Fruit fly (Drosophila melanogaster): ENCODE data around the gene daed.

Gene daed

DNA sequence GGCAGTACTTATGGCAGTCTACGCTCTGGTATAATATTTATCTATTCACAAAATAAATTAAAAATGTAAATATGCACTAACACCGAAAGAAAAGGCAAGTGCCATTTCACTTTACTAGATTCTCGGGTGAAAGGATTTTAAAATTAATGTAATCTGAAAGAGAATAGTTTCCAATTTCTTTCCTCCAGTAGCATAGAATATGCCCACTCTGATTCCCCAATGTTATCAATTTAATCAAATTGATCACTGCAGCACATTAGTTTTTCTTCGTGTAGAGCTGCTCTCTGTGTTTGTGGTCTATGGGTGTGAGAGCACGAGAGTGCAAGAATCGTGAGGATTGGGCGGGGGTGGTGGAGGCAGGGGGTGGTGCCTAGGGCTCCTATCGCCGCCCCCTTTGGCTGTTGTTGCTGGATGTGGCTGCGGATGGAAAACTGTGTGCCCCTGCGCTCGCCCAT lies 15.0 kb downstream of the daed start (continued):
- TF ChIP-seq her (GFP tag; optimal IDR thresholded peaks at IDR 0.05) (no peak), sug (tag; optimal IDR thresholded peaks at IDR 0.05) (peak; percentile 32), CG8924 (tag; optimal IDR thresholded peaks at IDR 0.05) (peak; percentile 87), repo (GFP tag; optimal IDR thresholded peaks at IDR 0.05) (peak; percentile 50), CG2678 (tag; optimal IDR thresholded peaks at IDR 0.05) (peak; percentile 88), HLH3B (GFP tag; IDR thresholded peaks at IDR 0.05) (peak; percentile 71), NK7.1 (GFP tag; optimal IDR thresholded peaks at IDR 0.05) (peak; percentile 28), BEAF-32 (GFP tag; optimal IDR thresholded peaks at IDR 0.05) (no peak), B-H1 (GFP tag; IDR thresholded peaks at IDR 0.05) (no peak), NC2α (GFP tag; optimal IDR thresholded peaks at IDR 0.05) (peak; percentile 30), sd (tag; optimal IDR thresholded peaks at IDR 0.05) (no peak), scrt (GFP tag; optimal IDR thresholded peaks at IDR 0.05) (peak; percentile 62), ranshi (GFP tag; IDR thresholded peaks at IDR 0.05) (peak; percentile 63; the same call in 1 of the 2 replicates), CG5245 (GFP tag; optimal IDR thresholded peaks at IDR 0.05) (peak; percentile 77), Rfx (GFP tag; IDR thresholded peaks at IDR 0.05) (0 out of 2 replicates have a peak, but pooled peaks have one; percentile 24), CG10267 (tag; optimal IDR thresholded peaks at IDR 0.05) (peak; percentile 81), gcm (GFP tag; optimal IDR thresholded peaks at IDR 0.05) (peak; percentile 86), CG13287 (GFP tag; IDR thresholded peaks at IDR 0.05; ENCODE audit: partially characterized antibody) (no peak), cato (GFP tag; optimal IDR thresholded peaks at IDR 0.05; ENCODE audit: borderline replicate concordance) (peak; percentile 88), trh (GFP tag; optimal IDR thresholded peaks at IDR 0.05) (peak; percentile 69), GATAe (GFP tag; conservative IDR thresholded peaks at IDR 0.05) (no peak), Scr (GFP tag; IDR thresholded peaks at IDR 0.05; ENCODE audit: partially characterized antibody) (no peak), CG30020 (tag; optimal IDR thresholded peaks at IDR 0.05) (peak; percentile 61), Med (GFP tag) (peak; percentile 91), Hsf (GFP tag; optimal IDR thresholded peaks at IDR 0.05) (peak; percentile 85), CG6791 (GFP tag; IDR thresholded peaks at IDR 0.05; ENCODE audit: partially characterized antibody) (no peak), CG4282 (GFP tag; optimal IDR thresholded peaks at IDR 0.05) (no peak), ind (GFP tag; optimal IDR thresholded peaks at IDR 0.05) (peak; percentile 69), fd3F (GFP tag; optimal IDR thresholded peaks at IDR 0.05) (peak; percentile 23), bab2 (GFP tag; optimal IDR thresholded peaks at IDR 0.05) (peak; percentile 63), CG9797 (GFP tag; optimal IDR thresholded peaks at IDR 0.05) (peak; percentile 8), CG16815 (GFP tag; optimal IDR thresholded peaks at IDR 0.05) (peak; percentile 80), Myb (GFP tag; optimal IDR thresholded peaks at IDR 0.05) (peak; percentile 18), Dll (GFP tag; IDR thresholded peaks at IDR 0.05; ENCODE audit: partially characterized antibody) (no peak), az2 (GFP tag; optimal IDR thresholded peaks at IDR 0.05) (peak; percentile 86), CG11723 (GFP tag; optimal IDR thresholded peaks at IDR 0.05) (peak; percentile 83), NfI (GFP tag; optimal IDR thresholded peaks at IDR 0.05) (peak; percentile 79), row (GFP tag; IDR thresholded peaks at IDR 0.05) (peak; percentile 82), bbx (GFP tag; IDR thresholded peaks at IDR 0.05; ENCODE audit: partially characterized antibody) (no peak), bcd (GFP tag; optimal IDR thresholded peaks at IDR 0.05) (peak; percentile 81), Atf-2 (GFP tag; optimal IDR thresholded peaks at IDR 0.05) (peak; percentile 64), CG17802 (tag; optimal IDR thresholded peaks at IDR 0.05) (peak; percentile 61), crol (GFP tag; IDR thresholded peaks at IDR 0.05) (peak; percentile 95), Sry-δ (GFP tag; optimal IDR thresholded peaks at IDR 0.05) (no peak), Bgb (GFP tag; IDR thresholded peaks at IDR 0.05; ENCODE audit: partially characterized antibody) (no peak), ase (GFP tag; IDR thresholded peaks at IDR 0.05) (peak; percentile 66; the same call in 2 of the 3 replicates), Doc2 (GFP tag; IDR thresholded peaks at IDR 0.05) (no peak), fru (optimal IDR thresholded peaks at IDR 0.05) (no peak), CG10321 (GFP tag; IDR thresholded peaks at IDR 0.05) (0 out of 2 replicates have a peak, but pooled peaks have one; percentile 7), zfh1 (GFP tag; IDR thresholded peaks at IDR 0.05) (peak; percentile 83), sisA (GFP tag; IDR thresholded peaks at IDR 0.05) (peak; percentile 74)
